Fruit fly (Drosophila melanogaster): Measurements from ENCODE around the gene CG14022.

Gene CG14022

DNA sequence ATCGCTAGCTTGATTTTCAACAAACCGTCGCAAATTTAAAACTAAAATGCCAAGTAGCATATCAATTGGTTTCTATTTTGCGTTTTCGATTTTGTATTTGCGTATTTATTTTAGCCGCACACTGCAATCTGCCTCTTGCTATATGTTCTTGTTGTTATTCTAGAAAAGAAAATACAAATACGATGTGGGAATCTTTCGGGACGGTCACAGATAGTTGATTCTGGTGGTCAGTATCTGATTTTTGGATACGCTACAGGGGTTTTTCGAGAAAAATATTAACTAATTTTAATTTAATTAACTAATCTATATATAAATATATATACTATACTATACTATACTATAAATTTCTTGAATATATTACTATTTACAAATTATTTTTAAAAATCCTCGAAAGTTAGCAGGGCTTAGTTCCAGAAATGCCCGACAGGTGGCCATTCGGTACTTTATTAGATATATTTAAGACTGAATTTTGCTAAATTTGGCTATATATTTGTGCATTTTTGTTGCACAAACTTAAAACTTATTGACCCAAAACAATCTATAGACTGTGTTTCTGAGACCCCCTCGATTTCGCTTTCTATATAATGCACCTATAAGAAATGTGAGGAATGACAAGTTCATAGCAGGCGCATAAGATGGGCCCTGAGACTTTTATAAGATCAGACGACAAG lies at the start of gene CG14022:
Gene CG14022 (minus strand): TSS at position 51 of the 671 bp plus-strand sequence.
- TF ChIP-seq Sin3A (optimal IDR thresholded peaks at IDR 0.05), result no peak
- no peak for TF ChIP-seq ttk (optimal IDR thresholded peaks at IDR 0.05)
- no peak for TF ChIP-seq h (optimal IDR thresholded peaks at IDR 0.05)
- no peak for TF ChIP-seq Myc (optimal IDR thresholded peaks at IDR 0.05)
- no peak for TF ChIP-seq insv (optimal IDR thresholded peaks at IDR 0.05)
- TF ChIP-seq psq (optimal IDR thresholded peaks at IDR 0.05), result no peak

- TF ChIP-seq ttk (optimal IDR thresholded peaks at IDR 0.05) (no peak), insv (optimal IDR thresholded peaks at IDR 0.05) (no peak), psq (optimal IDR thresholded peaks at IDR 0.05) (no peak), Myc (optimal IDR thresholded peaks at IDR 0.05) (no peak), h (optimal IDR thresholded peaks at IDR 0.05) (no peak)
These were observed 47.8 kb upstream of the CG14022 start for dm6 chr2L:5376442-5376841.

DNA sequence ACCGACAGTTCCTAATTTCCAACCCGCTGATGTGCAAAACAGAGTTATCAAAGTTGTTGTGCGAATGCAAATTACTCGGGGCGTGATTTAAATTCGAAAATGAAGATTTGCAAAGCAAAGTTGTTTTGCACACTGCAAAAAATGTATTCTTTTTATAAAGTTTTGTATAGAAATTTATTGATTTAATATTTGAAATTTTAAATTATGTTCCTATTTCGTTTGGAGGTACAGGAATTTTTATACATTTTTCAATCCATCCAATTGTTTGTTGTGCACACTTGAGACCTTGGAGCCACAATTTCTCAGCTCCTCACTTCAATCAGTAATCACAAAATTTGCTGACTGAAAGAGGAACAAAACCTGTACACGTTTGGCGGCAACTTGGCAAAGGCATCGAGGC lies 46.3 kb upstream of the CG14022 start:
- TF ChIP-seq psq (optimal IDR thresholded peaks at IDR 0.05) (no peak), Sin3A (optimal IDR thresholded peaks at IDR 0.05) (no peak), insv (optimal IDR thresholded peaks at IDR 0.05) (no peak), h (optimal IDR thresholded peaks at IDR 0.05) (no peak), Myc (optimal IDR thresholded peaks at IDR 0.05) (no peak), ttk (optimal IDR thresholded peaks at IDR 0.05) (no peak)

DNA sequence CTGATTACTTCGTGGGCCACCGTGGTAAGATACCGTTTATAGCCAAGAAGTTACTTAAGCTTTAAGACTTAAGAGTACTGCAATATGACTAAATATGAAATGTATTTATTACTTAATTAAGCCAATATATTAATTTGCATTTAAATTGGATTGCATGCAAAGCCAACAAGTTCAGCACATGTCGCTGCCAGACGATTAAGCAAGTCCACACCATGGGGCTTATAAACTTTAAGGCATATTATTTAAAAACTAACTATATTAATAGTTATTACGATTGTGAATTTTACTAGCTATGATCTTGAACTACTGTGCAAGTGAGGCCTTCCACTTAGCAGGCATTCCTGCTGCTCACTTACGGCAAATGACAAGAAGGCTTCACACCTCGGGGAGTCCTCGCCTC lies 45.5 kb upstream of the CG14022 start:
- no peak for TF ChIP-seq ttk (optimal IDR thresholded peaks at IDR 0.05)
- TF ChIP-seq insv (optimal IDR thresholded peaks at IDR 0.05), result no peak
- TF ChIP-seq Sin3A (optimal IDR thresholded peaks at IDR 0.05), result no peak
- TF ChIP-seq Myc (optimal IDR thresholded peaks at IDR 0.05), result no peak
- no peak for TF ChIP-seq h (optimal IDR thresholded peaks at IDR 0.05)
- no peak for TF ChIP-seq psq (optimal IDR thresholded peaks at IDR 0.05)

DNA sequence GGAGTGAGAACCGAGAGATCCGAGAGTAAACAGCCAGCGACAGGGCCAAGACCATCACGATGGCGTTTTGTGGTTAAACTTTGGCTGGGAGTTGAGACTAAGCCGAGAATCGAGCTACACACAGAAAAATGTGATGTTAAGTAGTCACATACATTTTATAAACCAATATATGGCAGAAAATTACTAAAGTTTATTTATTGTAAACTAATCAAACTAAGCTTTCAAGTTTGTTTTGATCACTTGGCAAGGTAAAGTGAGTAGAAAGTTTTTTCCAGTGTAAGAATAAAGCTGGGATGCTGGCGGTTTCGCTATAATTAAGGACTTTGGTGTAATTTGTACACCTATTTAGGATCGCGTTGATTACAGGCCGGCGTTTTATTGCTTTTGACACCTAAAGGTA lies 43.9 kb upstream of the CG14022 start:
- TF ChIP-seq Sin3A (optimal IDR thresholded peaks at IDR 0.05) (no peak), insv (optimal IDR thresholded peaks at IDR 0.05) (no peak), Myc (optimal IDR thresholded peaks at IDR 0.05) (no peak), h (optimal IDR thresholded peaks at IDR 0.05) (no peak), ttk (optimal IDR thresholded peaks at IDR 0.05) (no peak), psq (optimal IDR thresholded peaks at IDR 0.05) (no peak)

DNA sequence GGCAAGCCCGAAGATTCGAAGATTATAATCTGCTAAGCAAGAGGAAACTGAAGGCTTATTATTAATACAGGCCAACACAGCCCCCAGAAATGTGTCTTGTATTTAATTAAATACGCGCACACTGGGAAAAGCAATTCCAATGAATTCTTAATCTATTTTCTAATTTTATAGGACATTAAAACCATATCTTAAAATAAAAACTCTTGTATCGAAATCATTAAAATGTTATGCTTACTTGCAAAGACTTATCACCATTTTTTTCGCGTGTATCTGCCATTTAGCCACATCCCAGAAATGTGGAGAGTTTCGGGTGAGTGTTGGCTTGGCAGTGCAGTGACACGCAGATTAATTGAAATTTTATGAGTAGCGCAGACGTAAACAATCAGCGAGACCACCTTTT lies 39.3 kb upstream of the CG14022 start:
- TF ChIP-seq Myc (optimal IDR thresholded peaks at IDR 0.05) (no peak), ttk (optimal IDR thresholded peaks at IDR 0.05) (no peak), h (optimal IDR thresholded peaks at IDR 0.05) (no peak), psq (optimal IDR thresholded peaks at IDR 0.05) (no peak), Sin3A (optimal IDR thresholded peaks at IDR 0.05) (no peak), insv (optimal IDR thresholded peaks at IDR 0.05) (no peak)

DNA sequence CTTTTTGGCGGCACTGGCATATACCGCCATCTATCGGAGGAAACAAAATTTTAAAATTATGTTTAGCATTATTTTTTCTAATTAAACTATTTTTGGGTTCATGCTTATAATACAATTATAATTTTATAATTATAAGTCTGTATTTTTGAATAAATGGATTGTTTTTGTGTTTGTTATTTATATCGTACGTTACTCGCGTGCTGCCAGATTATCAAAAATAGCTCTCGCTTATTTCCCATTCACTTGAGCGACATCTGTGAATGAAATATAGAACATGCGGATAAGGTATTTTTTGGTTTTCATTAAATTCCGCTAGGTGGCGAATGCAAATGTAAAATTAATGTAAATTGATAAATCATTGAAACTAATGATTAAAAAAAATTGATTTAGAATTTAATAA lies 37.2 kb upstream of the CG14022 start:
- no peak for TF ChIP-seq h (optimal IDR thresholded peaks at IDR 0.05)
- no peak for TF ChIP-seq insv (optimal IDR thresholded peaks at IDR 0.05)
- TF ChIP-seq Sin3A (optimal IDR thresholded peaks at IDR 0.05), result no peak
- no peak for TF ChIP-seq ttk (optimal IDR thresholded peaks at IDR 0.05)
- no peak for TF ChIP-seq Myc (optimal IDR thresholded peaks at IDR 0.05)
- no peak for TF ChIP-seq psq (optimal IDR thresholded peaks at IDR 0.05)

DNA sequence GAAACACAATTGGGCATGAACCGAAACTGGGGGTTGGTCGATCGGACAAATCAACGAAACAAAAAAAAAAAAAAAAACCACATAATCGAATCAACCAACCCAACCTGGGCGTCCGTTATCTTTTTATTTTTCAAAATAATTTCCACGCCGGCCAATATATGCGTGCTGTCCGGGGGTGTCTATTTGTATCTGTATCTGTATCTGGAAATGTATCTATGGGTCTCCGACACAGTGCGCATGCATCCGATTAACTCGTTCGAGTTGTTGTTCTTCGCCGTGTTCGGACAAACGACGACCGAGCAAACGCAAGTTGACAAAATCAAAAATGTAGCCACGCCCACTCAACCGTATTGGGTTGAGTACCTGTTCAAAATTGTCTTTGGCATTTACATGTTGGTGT lies 33.7 kb upstream of the CG14022 start:
- no peak for TF ChIP-seq psq (optimal IDR thresholded peaks at IDR 0.05)
- no peak for TF ChIP-seq ttk (optimal IDR thresholded peaks at IDR 0.05)
- TF ChIP-seq h (optimal IDR thresholded peaks at IDR 0.05), result no peak
- TF ChIP-seq Sin3A (optimal IDR thresholded peaks at IDR 0.05), result no peak
- TF ChIP-seq Myc (optimal IDR thresholded peaks at IDR 0.05), result no peak
- no peak for TF ChIP-seq insv (optimal IDR thresholded peaks at IDR 0.05)

DNA sequence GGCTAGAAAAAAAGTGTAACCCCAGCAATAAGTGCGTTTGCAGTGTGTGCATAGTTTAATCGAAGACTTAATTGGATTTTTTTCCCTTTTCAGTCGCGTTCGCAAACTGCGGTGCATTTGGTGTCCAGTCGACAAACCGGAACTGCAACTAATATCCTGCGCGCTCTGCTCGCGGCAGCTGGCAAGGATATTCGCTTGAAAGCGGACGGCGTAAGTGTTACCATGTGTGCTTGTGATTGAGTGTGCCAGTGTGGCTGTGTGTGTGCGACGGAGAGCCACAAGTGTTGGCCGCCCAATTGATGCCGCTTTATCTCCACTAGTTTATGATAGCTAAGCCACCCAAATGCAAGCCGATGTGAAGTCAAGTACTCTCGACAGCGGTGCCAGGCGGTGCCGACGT lies 24.8 kb upstream of the CG14022 start:
- no peak for TF ChIP-seq psq (optimal IDR thresholded peaks at IDR 0.05)

- TF ChIP-seq ttk (optimal IDR thresholded peaks at IDR 0.05) (no peak), h (optimal IDR thresholded peaks at IDR 0.05) (no peak), psq (optimal IDR thresholded peaks at IDR 0.05) (no peak), Myc (optimal IDR thresholded peaks at IDR 0.05) (no peak), insv (optimal IDR thresholded peaks at IDR 0.05) (no peak), Sin3A (optimal IDR thresholded peaks at IDR 0.05) (no peak)
These were observed 19.9 kb upstream of the CG14022 start for dm6 chr2L:5348591-5348990.

- no peak for TF ChIP-seq Sin3A (optimal IDR thresholded peaks at IDR 0.05)
- TF ChIP-seq h (optimal IDR thresholded peaks at IDR 0.05), result no peak
- TF ChIP-seq psq (optimal IDR thresholded peaks at IDR 0.05), result no peak
- no peak for TF ChIP-seq Myc (optimal IDR thresholded peaks at IDR 0.05)
- TF ChIP-seq insv (optimal IDR thresholded peaks at IDR 0.05), result no peak
- no peak for TF ChIP-seq ttk (optimal IDR thresholded peaks at IDR 0.05)
These were observed 17.2 kb upstream of the CG14022 start, which contains the start of gene nompC for dm6 chr2L:5345900-5346299. nompC (plus strand) TSS chr2L:5346200.

- no peak for TF ChIP-seq Myc (optimal IDR thresholded peaks at IDR 0.05)
These were observed 13.6 kb upstream of the CG14022 start, which contains the start of gene Acsf2 for dm6 chr2L:5342119-5342817. Acsf2 (minus strand) TSS chr2L:5342234.
